Worm (Caenorhabditis elegans): ENCODE results near the gene W09D6.5.

Gene W09D6.5

DNA sequence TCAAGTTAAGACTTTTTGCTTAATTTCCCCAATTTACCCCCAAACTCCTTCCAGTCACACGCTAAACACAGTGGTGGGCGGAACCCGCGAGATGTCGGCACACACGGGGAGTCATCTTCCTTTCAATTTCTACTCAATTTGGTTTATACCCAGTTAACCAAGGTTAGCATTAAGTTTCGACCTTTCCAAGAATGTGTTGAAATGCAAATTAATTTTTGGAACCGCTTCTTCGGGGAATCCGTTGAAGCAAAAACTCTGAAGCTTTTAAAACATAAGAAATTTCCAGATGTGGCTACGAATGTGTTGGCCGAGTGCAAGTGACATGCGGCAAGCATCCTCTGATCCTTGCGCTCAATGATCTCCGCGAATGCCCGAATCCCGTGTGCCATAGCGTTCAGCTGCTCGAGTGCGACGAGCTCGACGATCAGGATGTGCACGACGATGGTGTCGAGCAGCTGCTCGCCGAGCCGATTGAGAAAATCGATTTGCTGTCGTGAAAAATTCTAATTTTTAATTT, 2.6 kb downstream of the W09D6.5 start:
- TF ChIP-seq blmp-1 (tag; optimal IDR thresholded peaks at IDR 0.05) (no peak), ama-1 (optimal IDR thresholded peaks at IDR 0.05) (peak; percentile 82), lin-13 (GFP tag; optimal IDR thresholded peaks at IDR 0.05) (no peak), hpl-2 (GFP tag; optimal IDR thresholded peaks at IDR 0.05) (no peak), alr-1 (tag; optimal IDR thresholded peaks at IDR 0.05; ENCODE audit: borderline replicate concordance) (no peak), tbx-2 (tag; optimal IDR thresholded peaks at IDR 0.05) (no peak), unc-62 (GFP tag; optimal IDR thresholded peaks at IDR 0.05) (no peak), nhr-90 (tag; optimal IDR thresholded peaks at IDR 0.05; ENCODE audit: poor library complexity) (no peak), sox-4 (tag; optimal IDR thresholded peaks at IDR 0.05) (no peak), fkh-4 (tag; optimal IDR thresholded peaks at IDR 0.05; ENCODE audit: borderline replicate concordance) (no peak), efl-1 (optimal IDR thresholded peaks at IDR 0.05) (peak in 1 of 2 experiments; percentile 13), efl-1 (GFP tag; optimal IDR thresholded peaks at IDR 0.05 in 1 of 2) (peak in 1 of 2 experiments; percentile 84), nhr-47 (tag; optimal IDR thresholded peaks at IDR 0.05) (peak; percentile 21), fkh-10 (GFP tag; optimal IDR thresholded peaks at IDR 0.05) (no peak), aha-1 (tag; optimal IDR thresholded peaks at IDR 0.05) (no peak), unc-30 (tag; optimal IDR thresholded peaks at IDR 0.05) (no peak), nhr-237 (tag; optimal IDR thresholded peaks at IDR 0.05) (no peak), nhr-84 (tag; optimal IDR thresholded peaks at IDR 0.05) (no peak), C34B4.2 (tag; optimal IDR thresholded peaks at IDR 0.05) (no peak), nhr-20 (tag; optimal IDR thresholded peaks at IDR 0.05) (no peak), grh-1 (GFP tag; IDR thresholded peaks at IDR 0.05) (peak; percentile 23; the same call in 1 of the 2 replicates), isw-1 (GFP tag; IDR thresholded peaks at IDR 0.05) (no peak), nhr-12 (tag; optimal IDR thresholded peaks at IDR 0.05) (no peak), sptf-1 (tag; optimal IDR thresholded peaks at IDR 0.05) (no peak), C16A3.4 (tag; optimal IDR thresholded peaks at IDR 0.05) (no peak), rnt-1 (tag; optimal IDR thresholded peaks at IDR 0.05) (peak; percentile 37), lin-15B (tag; optimal IDR thresholded peaks at IDR 0.05) (no peak), nhr-85 (tag) (no peak), ets-5 (GFP tag; IDR thresholded peaks at IDR 0.05) (no peak), swsn-7 (tag; optimal IDR thresholded peaks at IDR 0.05) (no peak), lin-39 (tag; optimal IDR thresholded peaks at IDR 0.05) (no peak), C04F5.9 (tag; optimal IDR thresholded peaks at IDR 0.05) (no peak), pag-3 (tag; optimal IDR thresholded peaks at IDR 0.05; ENCODE audit: borderline replicate concordance, insufficient read depth) (no peak)

- peak; percentile 20 for TF ChIP-seq sup-37 (GFP tag; optimal IDR thresholded peaks at IDR 0.05)
- no peak for TF ChIP-seq nhr-84 (tag; optimal IDR thresholded peaks at IDR 0.05)
- TF ChIP-seq xbp-1 (tag; optimal IDR thresholded peaks at IDR 0.05): peak; percentile 66
- peak; percentile 86 for TF ChIP-seq sox-4 (tag; optimal IDR thresholded peaks at IDR 0.05)
- TF ChIP-seq lin-15B (tag; optimal IDR thresholded peaks at IDR 0.05): no peak
- TF ChIP-seq unc-130 (tag; optimal IDR thresholded peaks at IDR 0.05): no peak
- TF ChIP-seq isw-1 (GFP tag; IDR thresholded peaks at IDR 0.05): peak; percentile 73
- TF ChIP-seq pqm-1 (tag; optimal IDR thresholded peaks at IDR 0.05): no peak
- no peak for TF ChIP-seq C34B4.2 (tag; optimal IDR thresholded peaks at IDR 0.05)
- no peak for TF ChIP-seq nhr-11 (tag; optimal IDR thresholded peaks at IDR 0.05)
- no peak for TF ChIP-seq aha-1 (tag; optimal IDR thresholded peaks at IDR 0.05)
- peak; percentile 63 for TF ChIP-seq nhr-20 (tag; optimal IDR thresholded peaks at IDR 0.05)
- TF ChIP-seq fos-1 (tag; optimal IDR thresholded peaks at IDR 0.05): no peak
- TF ChIP-seq irx-1 (tag; optimal IDR thresholded peaks at IDR 0.05): peak; percentile 45
- no peak for TF ChIP-seq F16B12.6 (tag; optimal IDR thresholded peaks at IDR 0.05)
- no peak for TF ChIP-seq sptf-1 (tag; optimal IDR thresholded peaks at IDR 0.05)
- TF ChIP-seq efl-1 (optimal IDR thresholded peaks at IDR 0.05): peak; percentile 59 to 60
- peak; percentile 18 to 83 for TF ChIP-seq efl-1 (GFP tag; optimal IDR thresholded peaks at IDR 0.05 in 1 of 2)
- peak; percentile 39 for TF ChIP-seq swsn-7 (tag; optimal IDR thresholded peaks at IDR 0.05)
- TF ChIP-seq nhr-28 (tag; optimal IDR thresholded peaks at IDR 0.05): no peak
- no peak for TF ChIP-seq zip-4 (GFP tag; optimal IDR thresholded peaks at IDR 0.05)
- peak; percentile 98 for TF ChIP-seq unc-98 (GFP tag; IDR thresholded peaks at IDR 0.05)
- peak; percentile 83 for TF ChIP-seq nhr-47 (tag; optimal IDR thresholded peaks at IDR 0.05)
- TF ChIP-seq ces-1 (GFP tag; optimal IDR thresholded peaks at IDR 0.05): no peak
- TF ChIP-seq rnt-1 (tag; optimal IDR thresholded peaks at IDR 0.05): peak; percentile 61
- no peak for TF ChIP-seq pag-3 (tag; optimal IDR thresholded peaks at IDR 0.05; ENCODE audit: borderline replicate concordance, insufficient read depth)
- no peak for TF ChIP-seq unc-30 (tag; optimal IDR thresholded peaks at IDR 0.05)
- TF ChIP-seq skn-1 (tag; optimal IDR thresholded peaks at IDR 0.05): no peak
- no peak for TF ChIP-seq egl-27 (tag; optimal IDR thresholded peaks at IDR 0.05)
- peak; percentile 86 for TF ChIP-seq elt-2 (tag; optimal IDR thresholded peaks at IDR 0.05)
- TF ChIP-seq nhr-85 (tag): peak; percentile 85
- TF ChIP-seq fkh-8 (tag; optimal IDR thresholded peaks at IDR 0.05): peak; percentile 40
- TF ChIP-seq lin-35 (GFP tag; optimal IDR thresholded peaks at IDR 0.05): peak; percentile 1 to 18
Measured at ce11 chrIII:11091651-11092278, 3.5 kb downstream of the W09D6.5 start.

All from whole organism, L1 larva.